Worm (Caenorhabditis elegans) whole organism, early embryonic: ENCODE results near the gene C42C1.19.
"Not testable (repeated sequence)": the region's sequence is repeated elsewhere in the genome, so short reads cannot be mapped to it uniquely, and the experiment has no call there.

Experiments used
- B0310.2 ChIP-seq: sonication (generic microtip); optimal IDR thresholded peaks from 2 replicates; lab custom pipeline; 2016; ENCODE audit warnings: mild to moderate bottlenecking, missing genetic modification characterization, missing compliant biosample characterization
- F13C5.2 ChIP-seq: sonication (generic microtip); optimal IDR thresholded peaks from 2 replicates; lab custom pipeline; 2017; ENCODE audit warnings: mild to moderate bottlenecking, missing genetic modification characterization, inconsistent platforms, missing compliant biosample characterization
- aly-1 ChIP-seq: sonication (generic microtip); optimal IDR thresholded peaks from 2 replicates; lab custom pipeline; 2016; ENCODE audit warnings: missing genetic modification characterization, missing compliant biosample characterization
- ama-1 ChIP-seq: fragments of 150-350 bp; optimal IDR thresholded peaks from 2 replicates; lab custom pipeline; 2014
- ceh-13 ChIP-seq: fragments of 200-800 bp; sonication (Bioruptor generic); optimal IDR thresholded peaks from 2 replicates; lab custom pipeline; 2018; ENCODE audit warnings: mild to moderate bottlenecking, missing genetic modification characterization, missing compliant biosample characterization
- ceh-36 ChIP-seq: sonication (generic microtip); optimal IDR thresholded peaks from 2 replicates; lab custom pipeline; 2016; ENCODE audit warnings: missing genetic modification characterization, inconsistent platforms, missing compliant biosample characterization
- ets-7 ChIP-seq: sonication (generic microtip); optimal IDR thresholded peaks from 2 replicates; lab custom pipeline; 2016; ENCODE audit warnings: missing genotype, missing genetic modification characterization, missing compliant biosample characterization
- flt-1 ChIP-seq: fragments of 200-800 bp; sonication (Bioruptor generic); IDR thresholded peaks from 2 replicates; pipeline ENCODE4 v1.3.6; 2022; ENCODE audit warnings: missing genetic modification characterization, missing compliant biosample characterization
- hmbx-1 ChIP-seq: sonication (generic microtip); optimal IDR thresholded peaks from 2 replicates; lab custom pipeline; 2016; ENCODE audit warnings: mild to moderate bottlenecking, missing genetic modification characterization, missing compliant biosample characterization
- hmg-4 ChIP-seq: fragments of 200-800 bp; sonication (Bioruptor generic); optimal IDR thresholded peaks from 2 replicates; lab custom pipeline; 2018; ENCODE audit warnings: mild to moderate bottlenecking, missing genetic modification characterization, missing compliant biosample characterization
- hnd-1 ChIP-seq: sonication (generic microtip); optimal IDR thresholded peaks from 2 replicates; lab custom pipeline; 2016; ENCODE audit warnings: missing genetic modification characterization, missing compliant biosample characterization
- pes-1 ChIP-seq: fragments of 200-800 bp; sonication (Bioruptor generic); IDR thresholded peaks from 2 replicates; pipeline ENCODE4 v1.3.6; 2022; ENCODE audit warnings: missing genetic modification reagents, missing genetic modification characterization, missing compliant biosample characterization
- scrt-1 ChIP-seq: fragments of 200-800 bp; sonication (Bioruptor generic); IDR thresholded peaks from 2 replicates; pipeline ENCODE4 v1.3.6; 2022; ENCODE audit warnings: missing genetic modification characterization, missing compliant biosample characterization
- sea-1 ChIP-seq: fragments of 200-800 bp; sonication (Bioruptor generic); conservative IDR thresholded peaks from 2 replicates; pipeline ENCODE4 v1.3.6; 2022; ENCODE audit warnings: missing genetic modification characterization, missing compliant biosample characterization
- tbx-11 ChIP-seq: fragments of 200-800 bp; sonication (Bioruptor generic); IDR thresholded peaks from 2 replicates; pipeline ENCODE4 v1.3.6; 2022; ENCODE audit warnings: missing genetic modification characterization, missing compliant biosample characterization
- tbx-37 ChIP-seq: fragments of 200-800 bp; sonication (Bioruptor generic); conservative IDR thresholded peaks from 2 replicates; pipeline ENCODE4 v1.3.6; 2022; ENCODE audit warnings: missing genetic modification reagents, missing genetic modification characterization, missing compliant biosample characterization
- tra-4 ChIP-seq: sonication (generic microtip); optimal IDR thresholded peaks from 2 replicates; lab custom pipeline; 2017; ENCODE audit warnings: missing genetic modification characterization, missing compliant biosample characterization

C42C1.19 gene

ce11 chrIV:12307720-12308119 lies 25.2 kb downstream of the C42C1.19 start, which contains the start of gene oac-57:
Gene oac-57 (minus strand): TSS chrIV:12307820.
- TF ChIP-seq hnd-1 (tag; lab: Kevin White, UChicago) (no peak), ama-1 (lab: Kevin White, UChicago) (no peak), ets-7 (tag; lab: Kevin White, UChicago) (no peak), ceh-36 (tag; lab: Kevin White, UChicago) (no peak), tbx-11 (no peak), scrt-1 (GFP tag; lab: Robert Waterston, UW) (no peak), pes-1 (GFP tag; lab: Robert Waterston, UW) (no peak), tra-4 (tag; lab: Kevin White, UChicago) (no peak), hmbx-1 (no peak), F13C5.2 (tag; lab: Kevin White, UChicago) (no peak), aly-1 (tag; lab: Kevin White, UChicago) (no peak), sea-1 (GFP tag; lab: Robert Waterston, UW) (no peak), tbx-37 (GFP tag; lab: Robert Waterston, UW) (no peak), flt-1 (GFP tag; lab: Robert Waterston, UW) (no peak), hmg-4 (GFP tag; lab: Kevin White, UChicago) (no peak), ceh-13 (GFP tag; lab: Kevin White, UChicago) (no peak)

- TF ChIP-seq hmg-4 (GFP tag; lab: Kevin White, UChicago) (no peak), aly-1 (tag; lab: Kevin White, UChicago) (no peak), pes-1 (GFP tag; lab: Robert Waterston, UW) (no peak), scrt-1 (GFP tag; lab: Robert Waterston, UW) (no peak), hmbx-1 (no peak), hnd-1 (tag; lab: Kevin White, UChicago) (no peak), ceh-13 (GFP tag; lab: Kevin White, UChicago) (no peak), tbx-11 (no peak), B0310.2 (tag; lab: Kevin White, UChicago) (no peak), ets-7 (tag; lab: Kevin White, UChicago) (no peak), ama-1 (lab: Kevin White, UChicago) (no peak), F13C5.2 (tag; lab: Kevin White, UChicago) (no peak)
These were observed 29.1 kb downstream of the C42C1.19 start, which contains the start of gene oac-58 for ce11 chrIV:12311597-12311996. Gene oac-58 (minus strand): TSS chrIV:12311697.

ce11 chrIV:12326932-12327331 lies 44.4 kb downstream of the C42C1.19 start, which contains the start of gene F19B6.3:
Gene F19B6.3 (plus strand): TSS chrIV:12327232.
- not testable (repeated sequence) for TF ChIP-seq hmg-4 (GFP tag; lab: Kevin White, UChicago); ama-1 (lab: Kevin White, UChicago); sea-1 (GFP tag; lab: Robert Waterston, UW)

ce11 chrIV:12330840-12331359 lies 48.4 kb downstream of the C42C1.19 start, which contains the start of gene ufd-1:
Gene ufd-1 (minus strand): TSS chrIV:12330890.
- TF ChIP-seq tra-4 (tag; lab: Kevin White, UChicago) (no peak), aly-1 (tag; lab: Kevin White, UChicago) (no peak), hmg-4 (GFP tag; lab: Kevin White, UChicago) (no peak), pes-1 (GFP tag; lab: Robert Waterston, UW) (no peak), hmbx-1 (no peak), scrt-1 (GFP tag; lab: Robert Waterston, UW) (no peak), ama-1 (lab: Kevin White, UChicago) (no peak), ceh-36 (tag; lab: Kevin White, UChicago) (no peak), hnd-1 (tag; lab: Kevin White, UChicago) (no peak), tbx-37 (GFP tag; lab: Robert Waterston, UW) (no peak), ceh-13 (GFP tag; lab: Kevin White, UChicago) (no peak), ets-7 (tag; lab: Kevin White, UChicago) (no peak)

ce11 chrIV:12334142-12334541 lies 51.6 kb downstream of the C42C1.19 start:
- TF ChIP-seq pes-1 (GFP tag; lab: Robert Waterston, UW) (no peak), flt-1 (GFP tag; lab: Robert Waterston, UW) (no peak), F13C5.2 (tag; lab: Kevin White, UChicago) (no peak), ama-1 (lab: Kevin White, UChicago) (no peak), hmbx-1 (no peak), sea-1 (GFP tag; lab: Robert Waterston, UW) (no peak), tra-4 (tag; lab: Kevin White, UChicago) (no peak), ceh-13 (GFP tag; lab: Kevin White, UChicago) (no peak), ceh-36 (tag; lab: Kevin White, UChicago) (no peak), ets-7 (tag; lab: Kevin White, UChicago) (no peak), aly-1 (tag; lab: Kevin White, UChicago) (no peak), tbx-37 (GFP tag; lab: Robert Waterston, UW) (no peak), hnd-1 (tag; lab: Kevin White, UChicago) (no peak), scrt-1 (GFP tag; lab: Robert Waterston, UW) (no peak), tbx-11 (no peak), hmg-4 (GFP tag; lab: Kevin White, UChicago) (no peak)

- TF ChIP-seq tbx-11 (no peak), B0310.2 (tag; lab: Kevin White, UChicago) (no peak), hmbx-1 (no peak), scrt-1 (GFP tag; lab: Robert Waterston, UW) (no peak), hmg-4 (GFP tag; lab: Kevin White, UChicago) (no peak), F13C5.2 (tag; lab: Kevin White, UChicago) (no peak), ama-1 (lab: Kevin White, UChicago) (no peak), tra-4 (tag; lab: Kevin White, UChicago) (no peak), sea-1 (GFP tag; lab: Robert Waterston, UW) (no peak)
These were observed 52.2 kb downstream of the C42C1.19 start for ce11 chrIV:12334708-12335107.

- no peak for TF ChIP-seq sea-1 (GFP tag; lab: Robert Waterston, UW)
- no peak for TF ChIP-seq ceh-13 (GFP tag; lab: Kevin White, UChicago)
- TF ChIP-seq hmg-4 (GFP tag; lab: Kevin White, UChicago), result no peak
- TF ChIP-seq aly-1 (tag; lab: Kevin White, UChicago), result no peak
- no peak for TF ChIP-seq tbx-37 (GFP tag; lab: Robert Waterston, UW)
- no peak for TF ChIP-seq scrt-1 (GFP tag; lab: Robert Waterston, UW)
- no peak for TF ChIP-seq F13C5.2 (tag; lab: Kevin White, UChicago)
- no peak for TF ChIP-seq hnd-1 (tag; lab: Kevin White, UChicago)
- no peak for TF ChIP-seq hmbx-1
- no peak for TF ChIP-seq flt-1 (GFP tag; lab: Robert Waterston, UW)
- TF ChIP-seq tbx-11, result no peak
- TF ChIP-seq ama-1 (lab: Kevin White, UChicago), result no peak
- no peak for TF ChIP-seq pes-1 (GFP tag; lab: Robert Waterston, UW)
- TF ChIP-seq B0310.2 (tag; lab: Kevin White, UChicago), result no peak
- TF ChIP-seq tra-4 (tag; lab: Kevin White, UChicago), result no peak
- TF ChIP-seq ets-7 (tag; lab: Kevin White, UChicago), result no peak
- TF ChIP-seq ceh-36 (tag; lab: Kevin White, UChicago), result no peak
These were observed 52.7 kb downstream of the C42C1.19 start for ce11 chrIV:12335248-12335647.
